Worm (Caenorhabditis elegans) whole organism, mixed stage, embryonic: Measurements from ENCODE around the gene R05D3.12.

ENCODE experiments used
- elt-1 ChIP-seq: sonication (generic microtip); optimal IDR thresholded peaks from 2 replicates; lab custom pipeline; 2017; ENCODE audit warnings: missing genetic modification characterization, mild to moderate bottlenecking, missing compliant biosample characterization, antibody characterized with exemption, moderate library complexity, borderline replicate concordance; ENCODE audit not compliant: insufficient read depth
- elt-3 ChIP-seq: fragments of 150-350 bp; optimal IDR thresholded peaks from 2 replicates; lab custom pipeline; 2014; ENCODE audit warnings: missing biosample characterization, missing genetic modification characterization
- ham-2 ChIP-seq: fragments of 200-800 bp; sonication (Bioruptor generic); optimal IDR thresholded peaks from 2 replicates; lab custom pipeline; 2018; ENCODE audit warnings: mild to moderate bottlenecking, missing genetic modification characterization, missing compliant biosample characterization
- hlh-1 ChIP-seq: fragments of 150-350 bp; optimal IDR thresholded peaks from 2 replicates; lab custom pipeline; 2014; ENCODE audit warnings: missing biosample characterization, missing genetic modification reagents, missing genetic modification characterization
- lin-13 ChIP-seq: fragments of 150-350 bp; optimal IDR thresholded peaks from 2 replicates; lab custom pipeline; 2014; ENCODE audit warnings: missing biosample characterization, missing genetic modification characterization
- mls-2 ChIP-seq: sonication (generic microtip); optimal IDR thresholded peaks from 2 replicates; lab custom pipeline; 2016; ENCODE audit warnings: mild to moderate bottlenecking, missing genetic modification characterization, moderate library complexity, missing compliant biosample characterization
- nhr-237 ChIP-seq: fragments of 150-350 bp; optimal IDR thresholded peaks from 2 replicates; lab custom pipeline; 2014; ENCODE audit warnings: missing biosample characterization, missing genetic modification characterization
- nhr-28 ChIP-seq: fragments of 150-350 bp; optimal IDR thresholded peaks from 2 replicates; lab custom pipeline; 2014; ENCODE audit warnings: missing biosample characterization, missing genetic modification characterization
- nhr-76 ChIP-seq: sonication (generic microtip); optimal IDR thresholded peaks from 2 replicates; lab custom pipeline; 2017; ENCODE audit warnings: missing biosample characterization, missing genetic modification characterization
- snpc-4 ChIP-seq: fragments of 150-350 bp; optimal IDR thresholded peaks from 2 replicates; lab custom pipeline; 2014; ENCODE audit warnings: missing biosample characterization, missing genetic modification characterization
- sptf-1 ChIP-seq: sonication (generic microtip); optimal IDR thresholded peaks from 2 replicates; lab custom pipeline; 2017; ENCODE audit warnings: mild to moderate bottlenecking, missing genetic modification characterization, moderate library complexity, missing compliant biosample characterization
- unc-62 ChIP-seq: fragments of 150-350 bp; optimal IDR thresholded peaks from 2 replicates; lab custom pipeline; 2014; ENCODE audit warnings: missing biosample characterization, missing genetic modification reagents, missing genetic modification characterization
- zip-8 ChIP-seq: fragments of 150-350 bp; optimal IDR thresholded peaks from 2 replicates; lab custom pipeline; 2014; ENCODE audit warnings: missing biosample characterization, missing genetic modification characterization

- TF ChIP-seq lin-13 (tag; lab: Kevin White, UChicago) (no peak), unc-62 (no peak), nhr-237 (no peak), nhr-28 (tag; lab: Kevin White, UChicago) (no peak), zip-8 (tag; lab: Kevin White, UChicago) (no peak), hlh-1 (tag; lab: Kevin White, UChicago) (no peak), sptf-1 (tag; lab: Kevin White, UChicago) (no peak), elt-1 (tag; lab: Kevin White, UChicago) (no peak), elt-3 (no peak), nhr-76 (tag; lab: Kevin White, UChicago) (no peak), mls-2 (tag; lab: Kevin White, UChicago) (no peak), ham-2 (GFP tag; lab: Kevin White, UChicago) (no peak), snpc-4 (tag; lab: Kevin White, UChicago) (no peak)
Measured at ce11 chrIII:8426271-8426670, 45.5 kb downstream of the R05D3.12 start, which contains the start of gene cec-1.
